Worm (Caenorhabditis elegans): Measurements from ENCODE around the gene W03C9.6.

DNA sequence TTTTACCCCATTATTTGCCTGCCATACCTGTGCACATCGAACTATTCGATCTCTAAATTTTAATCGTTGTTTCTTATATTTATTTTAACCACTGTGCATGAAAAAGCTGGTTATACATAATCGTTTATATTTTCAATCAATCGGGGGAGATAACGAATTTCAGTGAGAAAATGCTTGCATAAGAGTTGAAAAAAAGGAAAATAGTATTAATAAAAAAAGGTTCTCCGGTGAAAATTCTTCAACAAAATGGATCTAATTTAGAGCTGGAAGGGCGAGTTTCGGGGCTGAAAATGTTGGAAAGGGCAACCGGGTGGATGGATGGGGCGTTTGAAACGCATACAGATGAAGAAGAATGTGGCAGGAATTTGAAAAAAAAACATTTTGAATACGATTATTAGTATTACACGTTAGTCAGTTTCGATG is 36.8 kb upstream of the W03C9.6 start:
- TF ChIP-seq ZK546.5 (tag; optimal IDR thresholded peaks at IDR 0.05) = no peak
- TF ChIP-seq elt-1 (tag; optimal IDR thresholded peaks at IDR 0.05) = no peak
- no peak for TF ChIP-seq mdl-1 (tag; optimal IDR thresholded peaks at IDR 0.05)
- TF ChIP-seq lsy-2 (tag; optimal IDR thresholded peaks at IDR 0.05) = no peak

All from whole organism, L2 larva.